Worm (Caenorhabditis elegans): Measurements from ENCODE around the gene F25H8.2.

The F25H8.2 gene

DNA sequence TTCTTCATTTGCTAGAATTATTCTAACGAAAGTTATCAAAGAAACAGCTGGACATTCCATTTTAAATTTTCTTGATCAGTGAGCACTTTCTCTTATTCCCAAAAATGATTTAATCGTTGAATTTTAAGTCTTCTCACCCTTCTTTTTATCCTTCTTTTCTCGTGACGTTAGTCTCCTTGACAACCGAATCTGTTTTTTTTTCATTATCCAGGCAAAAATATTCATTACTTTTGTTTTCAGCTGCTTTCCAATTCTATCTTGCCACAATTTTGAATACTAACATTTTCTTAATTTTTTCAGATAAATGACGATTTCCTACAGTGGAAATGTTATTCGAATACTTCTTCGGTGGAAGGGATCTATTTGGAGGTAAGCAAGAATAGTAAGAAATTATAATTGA is 28.4 kb upstream of the F25H8.2 start, which contains the start of gene best-13:
best-13 (plus strand) TSS at position 301 of the 400 bp plus-strand sequence.
- TF ChIP-seq T26A8.4 (GFP tag; IDR thresholded peaks at IDR 0.05): no peak
- no peak for TF ChIP-seq F10B5.3 (tag; optimal IDR thresholded peaks at IDR 0.05)
- no peak for TF ChIP-seq aha-1 (tag)
- no peak for TF ChIP-seq lim-7 (GFP tag; IDR thresholded peaks at IDR 0.05)
- TF ChIP-seq ceh-20 (GFP tag; IDR thresholded peaks at IDR 0.05): no peak
- no peak for TF ChIP-seq vab-7 (GFP tag; IDR thresholded peaks at IDR 0.05)
- no peak for TF ChIP-seq jun-1 (tag; optimal IDR thresholded peaks at IDR 0.05)

DNA sequence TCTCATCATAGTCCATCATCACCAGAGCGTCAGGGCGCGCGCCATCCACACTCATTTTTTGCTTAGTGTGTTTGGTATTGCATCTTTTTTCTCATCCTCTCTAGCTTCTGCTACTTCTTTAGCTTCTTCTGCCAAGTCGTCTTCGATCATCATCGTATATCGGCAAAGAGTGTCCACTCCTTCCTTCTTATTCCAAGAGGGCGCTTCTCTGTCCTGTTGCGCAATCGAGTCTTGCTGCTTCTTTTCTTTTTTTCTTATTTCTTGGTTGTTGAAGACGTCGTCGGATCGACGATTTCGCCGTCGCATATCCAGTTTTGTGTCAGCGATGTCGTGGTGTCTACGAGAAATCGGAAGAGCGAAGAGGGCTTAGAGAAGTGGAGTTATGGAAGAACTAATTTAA is 19.0 kb upstream of the F25H8.2 start:
- TF ChIP-seq mdt-29 (GFP tag; IDR thresholded peaks at IDR 0.05) (no peak), ceh-82 (tag; optimal IDR thresholded peaks at IDR 0.05) (no peak), mxl-3 (GFP tag; optimal IDR thresholded peaks at IDR 0.05) (peak; percentile 54), D1046.2 (GFP tag; IDR thresholded peaks at IDR 0.05) (no peak), madf-9 (GFP tag; conservative IDR thresholded peaks at IDR 0.05) (no peak), T26A8.4 (GFP tag; IDR thresholded peaks at IDR 0.05) (0 out of 2 replicates have a peak, but pooled peaks have one; percentile 35), nhr-10 (tag; optimal IDR thresholded peaks at IDR 0.05) (no peak), ZK337.2 (GFP tag; IDR thresholded peaks at IDR 0.05) (no peak), ceh-62 (tag; optimal IDR thresholded peaks at IDR 0.05) (no peak), cey-2 (tag; optimal IDR thresholded peaks at IDR 0.05; ENCODE audit: borderline replicate concordance, insufficient read depth) (no peak), hlh-11 (tag; optimal IDR thresholded peaks at IDR 0.05) (peak; percentile 58), nhr-48 (tag; optimal IDR thresholded peaks at IDR 0.05) (peak; percentile 19), zfp-3 (GFP tag; conservative IDR thresholded peaks at IDR 0.05) (no peak), spr-1 (tag; optimal IDR thresholded peaks at IDR 0.05) (peak; percentile 36), mdl-1 (tag; optimal IDR thresholded peaks at IDR 0.05) (peak in 1 of 2 experiments; percentile 12), aha-1 (tag) (peak; percentile 21), hlh-30 (tag; optimal IDR thresholded peaks at IDR 0.05; ENCODE audit: insufficient read depth) (no peak)

- 0 out of 2 replicates have a peak, but pooled peaks have one; percentile 10 for TF ChIP-seq egl-43 (GFP tag; IDR thresholded peaks at IDR 0.05)
- TF ChIP-seq ztf-11 (tag; optimal IDR thresholded peaks at IDR 0.05): no peak
- TF ChIP-seq unc-62 (GFP tag; optimal IDR thresholded peaks at IDR 0.05 in 1 of 2): peak in 1 of 2 experiments; percentile 46
- no peak for TF ChIP-seq unc-62 (tag; optimal IDR thresholded peaks at IDR 0.05)
- TF ChIP-seq cey-2 (tag; optimal IDR thresholded peaks at IDR 0.05; ENCODE audit: borderline replicate concordance, insufficient read depth): no peak
- TF ChIP-seq aha-1 (tag): peak; percentile 40
- no peak for TF ChIP-seq nhr-42 (GFP tag; IDR thresholded peaks at IDR 0.05)
- TF ChIP-seq arid-1 (GFP tag; conservative IDR thresholded peaks at IDR 0.05): no peak
- no peak for TF ChIP-seq php-3 (GFP tag; IDR thresholded peaks at IDR 0.05)
- TF ChIP-seq mdl-1 (tag; optimal IDR thresholded peaks at IDR 0.05): no peak
- TF ChIP-seq T20F7.1 (GFP tag; optimal IDR thresholded peaks at IDR 0.05): no peak
- TF ChIP-seq ceh-28 (tag; optimal IDR thresholded peaks at IDR 0.05): no peak
- TF ChIP-seq spr-3 (GFP tag; optimal IDR thresholded peaks at IDR 0.05): no peak
- TF ChIP-seq attf-4 (tag; optimal IDR thresholded peaks at IDR 0.05): no peak
- no peak for TF ChIP-seq lin-1 (GFP tag; IDR thresholded peaks at IDR 0.05)
- TF ChIP-seq tra-1 (GFP tag; IDR thresholded peaks at IDR 0.05): no peak
- no peak for TF ChIP-seq mep-1 (tag; optimal IDR thresholded peaks at IDR 0.05)
- no peak for TF ChIP-seq nhr-41 (GFP tag; IDR thresholded peaks at IDR 0.05)
- peak; percentile 66; the same call in 1 of the 2 replicates for TF ChIP-seq set-16 (GFP tag; IDR thresholded peaks at IDR 0.05)
- TF ChIP-seq ama-1 (optimal IDR thresholded peaks at IDR 0.05): no peak
- no peak for TF ChIP-seq spr-1 (tag; optimal IDR thresholded peaks at IDR 0.05)
- TF ChIP-seq skn-1 (tag; optimal IDR thresholded peaks at IDR 0.05): no peak
- no peak for TF ChIP-seq rbr-2 (tag; optimal IDR thresholded peaks at IDR 0.05)
- TF ChIP-seq hlh-11 (tag; optimal IDR thresholded peaks at IDR 0.05): peak; percentile 18
- TF ChIP-seq nhr-25 (tag; optimal IDR thresholded peaks at IDR 0.05; ENCODE audit: borderline replicate concordance, insufficient read depth): no peak
- TF ChIP-seq lin-29 (GFP tag; IDR thresholded peaks at IDR 0.05): no peak
- no peak for TF ChIP-seq zip-11 (GFP tag; IDR thresholded peaks at IDR 0.05)
Measured at ce11 chrIV:9915128-9915527, 16.9 kb upstream of the F25H8.2 start.

Data from whole organism, L4 larva.